Fruit fly (Drosophila melanogaster) whole organism, embryonic: ENCODE data around the gene bun.

ENCODE experiments used
- Atf-2 ChIP-seq: fragments of 200-800 bp; sonication (Bioruptor generic); optimal IDR thresholded peaks from 2 replicates; lab custom pipeline; 2016; ENCODE audit warnings: missing biosample characterization, missing genetic modification characterization
- B-H1 ChIP-seq: fragments of 200-800 bp; sonication (Bioruptor generic); IDR thresholded peaks from 3 replicates; pipeline ENCODE4 v1.3.6; 2022; ENCODE audit warnings: missing biosample characterization, missing genetic modification characterization
- CG11560 ChIP-seq: fragments of 200-800 bp; sonication (Bioruptor generic); IDR thresholded peaks from 3 replicates; pipeline ENCODE4 v1.3.6; 2022; ENCODE audit warnings: missing biosample characterization, missing genetic modification characterization
- CG12659 ChIP-seq: fragments of 200-800 bp; sonication (Bioruptor generic); optimal IDR thresholded peaks from 3 replicates; lab custom pipeline; 2017; ENCODE audit warnings: mild to moderate bottlenecking, missing biosample characterization, missing genetic modification reagents, missing genetic modification characterization
- CG17328 ChIP-seq: fragments of 200-800 bp; sonication (Bioruptor generic); IDR thresholded peaks from 2 replicates; pipeline ENCODE4 v1.3.6; 2022; ENCODE audit warnings: missing biosample characterization, missing genetic modification characterization
- CG17359 ChIP-seq: fragments of 200-800 bp; sonication (Bioruptor generic); optimal IDR thresholded peaks from 3 replicates; lab custom pipeline; 2018; ENCODE audit warnings: missing biosample characterization, mild to moderate bottlenecking, missing genetic modification characterization, moderate library complexity
- CG1792 ChIP-seq: fragments of 200-800 bp; sonication (Bioruptor generic); optimal IDR thresholded peaks from 2 replicates; lab custom pipeline; 2016; ENCODE audit warnings: missing biosample characterization, missing genetic modification characterization
- CG2875 ChIP-seq: fragments of 200-800 bp; sonication (Bioruptor generic); optimal IDR thresholded peaks from 2 replicates; lab custom pipeline; 2017; ENCODE audit warnings: missing biosample characterization, mild to moderate bottlenecking, missing genetic modification characterization, missing genetic modification reagents
- CG31365 ChIP-seq: fragments of 200-800 bp; sonication (Bioruptor generic); optimal IDR thresholded peaks from 2 replicates; lab custom pipeline; 2018; ENCODE audit warnings: missing biosample characterization, mild to moderate bottlenecking, missing genetic modification characterization
- CG3163 ChIP-seq: fragments of 200-800 bp; sonication (Bioruptor generic); optimal IDR thresholded peaks from 3 replicates; lab custom pipeline; 2016; ENCODE audit warnings: missing biosample characterization, missing genetic modification characterization
- CG34422 ChIP-seq: fragments of 200-800 bp; sonication (Bioruptor generic); IDR thresholded peaks from 3 replicates; pipeline ENCODE4 v1.3.6; 2022; ENCODE audit warnings: missing biosample characterization, missing genetic modification characterization
- CG4617 ChIP-seq: fragments of 200-800 bp; sonication (Bioruptor generic); optimal IDR thresholded peaks from 3 replicates; lab custom pipeline; 2016; ENCODE audit warnings: missing biosample characterization, missing genetic modification characterization, borderline replicate concordance
- CG7963 ChIP-seq: fragments of 200-800 bp; sonication (Bioruptor generic); IDR thresholded peaks from 3 replicates; pipeline ENCODE4 v1.3.6; 2022; ENCODE audit warnings: missing biosample characterization, missing genetic modification characterization; ENCODE audit not compliant: partially characterized antibody
- CG8089 ChIP-seq: fragments of 200-800 bp; sonication (Bioruptor generic); optimal IDR thresholded peaks from 3 replicates; lab custom pipeline; 2016; ENCODE audit warnings: missing biosample characterization, missing genetic modification characterization
- CG8924 ChIP-seq: fragments of 200-800 bp; optimal IDR thresholded peaks from 3 replicates; lab custom pipeline; 2019; ENCODE audit warnings: missing biosample characterization, mild to moderate bottlenecking, missing genetic modification characterization, moderate library complexity
- CG9609 ChIP-seq: fragments of 200-800 bp; sonication (Bioruptor generic); optimal IDR thresholded peaks from 3 replicates; lab custom pipeline; 2016; ENCODE audit warnings: missing biosample characterization, missing genetic modification characterization
- CG9817 ChIP-seq: fragments of 200-800 bp; sonication (Bioruptor generic); optimal IDR thresholded peaks from 2 replicates; lab custom pipeline; 2018; ENCODE audit warnings: missing biosample characterization, mild to moderate bottlenecking, missing genetic modification characterization, moderate library complexity
- CkIIα-i1 ChIP-seq: fragments of 200-800 bp; sonication (Bioruptor generic); IDR thresholded peaks from 2 replicates; pipeline ENCODE4 v1.3.6; 2022; ENCODE audit warnings: missing biosample characterization, missing genetic modification characterization
- Dbx ChIP-seq: fragments of 200-800 bp; sonication (Bioruptor generic); IDR thresholded peaks from 3 replicates; pipeline ENCODE4 v1.3.6; 2022; ENCODE audit warnings: missing biosample characterization, missing genetic modification characterization
- Dip3 ChIP-seq: fragments of 200-800 bp; sonication (Bioruptor generic); optimal IDR thresholded peaks from 3 replicates; lab custom pipeline; 2016; ENCODE audit warnings: missing biosample characterization, missing genetic modification characterization
- Doc2 ChIP-seq: fragments of 200-800 bp; sonication (Bioruptor generic); IDR thresholded peaks from 2 replicates; pipeline ENCODE4 v1.3.6; 2022; ENCODE audit warnings: missing biosample characterization, missing genetic modification characterization
- Fer1 ChIP-seq: fragments of 200-800 bp; sonication (Bioruptor generic); optimal IDR thresholded peaks from 2 replicates; lab custom pipeline; 2017; ENCODE audit warnings: missing biosample characterization, mild to moderate bottlenecking, missing genetic modification characterization
- Fer2 ChIP-seq: fragments of 200-800 bp; sonication (Bioruptor generic); optimal IDR thresholded peaks from 2 replicates; lab custom pipeline; 2018; ENCODE audit warnings: missing biosample characterization, mild to moderate bottlenecking, missing genetic modification characterization, moderate library complexity
- Hey ChIP-seq: fragments of 200-800 bp; sonication (Bioruptor generic); optimal IDR thresholded peaks from 3 replicates; lab custom pipeline; 2018; ENCODE audit warnings: missing biosample characterization, mild to moderate bottlenecking, missing genetic modification characterization
- Hr39 ChIP-seq: fragments of >200 bp; optimal IDR thresholded peaks from 2 replicates; lab custom pipeline; 2017
- Nf-YB ChIP-seq: fragments of 200-800 bp; sonication (Bioruptor generic); optimal IDR thresholded peaks from 3 replicates; lab custom pipeline; 2019; ENCODE audit warnings: missing biosample characterization, mild to moderate bottlenecking, missing genetic modification characterization, moderate library complexity
- Opbp ChIP-seq: fragments of 200-800 bp; sonication (Bioruptor generic); IDR thresholded peaks from 3 replicates; pipeline ENCODE4 v1.3.6; 2022; ENCODE audit warnings: missing biosample characterization, missing genetic modification characterization; ENCODE audit not compliant: partially characterized antibody
- YL-1 ChIP-seq: fragments of 200-800 bp; sonication (Bioruptor generic); optimal IDR thresholded peaks from 3 replicates; lab custom pipeline; 2017; ENCODE audit warnings: missing biosample characterization, mild to moderate bottlenecking, missing genetic modification characterization
- ac ChIP-seq: fragments of 200-800 bp; sonication (Bioruptor generic); optimal IDR thresholded peaks from 3 replicates; lab custom pipeline; 2017; ENCODE audit warnings: missing biosample characterization, mild to moderate bottlenecking, missing genetic modification characterization
- danr ChIP-seq: fragments of 200-800 bp; sonication (Bioruptor generic); IDR thresholded peaks from 2 replicates; pipeline ENCODE4 v1.3.6; 2022; ENCODE audit warnings: missing biosample characterization, missing genetic modification characterization
- disco-r ChIP-seq: fragments of 200-800 bp; sonication (Bioruptor generic); optimal IDR thresholded peaks from 2 replicates; lab custom pipeline; 2016; ENCODE audit warnings: missing biosample characterization, missing genetic modification characterization
- eyg ChIP-seq: fragments of 200-800 bp; sonication (Bioruptor generic); optimal IDR thresholded peaks from 3 replicates; lab custom pipeline; 2016; ENCODE audit warnings: missing biosample characterization, missing genetic modification characterization
- gcm ChIP-seq: fragments of 200-800 bp; sonication (Bioruptor generic); optimal IDR thresholded peaks from 2 replicates; lab custom pipeline; 2019; ENCODE audit warnings: missing biosample characterization, mild to moderate bottlenecking, missing genetic modification characterization, moderate library complexity
- gro ChIP-seq: fragments of 200-800 bp; sonication (Bioruptor generic); optimal IDR thresholded peaks from 2 replicates; lab custom pipeline; 2016; ENCODE audit warnings: missing biosample characterization, missing genetic modification characterization
- insv ChIP-seq, 2 experiments: fragments of 200-800 bp; sonication (Bioruptor generic); optimal IDR thresholded peaks; 3 replicates each; lab custom pipeline; 2016 to 2018; ENCODE audit warnings: missing biosample characterization in 2 of 2, missing genetic modification characterization in 2 of 2
- jing ChIP-seq: fragments of 200-800 bp; sonication (Bioruptor generic); optimal IDR thresholded peaks from 2 replicates; lab custom pipeline; 2018; ENCODE audit warnings: missing biosample characterization, mild to moderate bottlenecking, missing genetic modification characterization
- kay ChIP-seq: fragments of 200-800 bp; sonication (Bioruptor generic); optimal IDR thresholded peaks from 2 replicates; lab custom pipeline; 2016; ENCODE audit warnings: missing biosample characterization, missing genetic modification characterization
- kni ChIP-seq: fragments of 200-800 bp; sonication (Bioruptor generic); optimal IDR thresholded peaks from 3 replicates; lab custom pipeline; 2017; ENCODE audit warnings: mild to moderate bottlenecking, missing biosample characterization, missing genetic modification reagents, missing genetic modification characterization
- lmd ChIP-seq: fragments of 200-800 bp; sonication (Bioruptor generic); IDR thresholded peaks from 2 replicates; pipeline ENCODE4 v1.3.6; 2022; ENCODE audit warnings: missing biosample characterization, missing genetic modification characterization
- nerfin-1 ChIP-seq: fragments of 200-800 bp; sonication (Bioruptor generic); optimal IDR thresholded peaks from 3 replicates; lab custom pipeline; 2019; ENCODE audit warnings: missing biosample characterization, mild to moderate bottlenecking, missing genetic modification characterization, moderate library complexity
- pros ChIP-seq: fragments of 200-800 bp; sonication (Bioruptor generic); optimal IDR thresholded peaks from 3 replicates; lab custom pipeline; 2019; ENCODE audit warnings: missing biosample characterization, mild to moderate bottlenecking, missing genetic modification characterization, moderate library complexity
- sim ChIP-seq: fragments of 200-800 bp; sonication (Bioruptor generic); IDR thresholded peaks from 2 replicates; pipeline ENCODE4 v1.3.6; 2022; ENCODE audit warnings: missing biosample characterization, missing genetic modification characterization
- sna ChIP-seq: fragments of 200-800 bp; sonication (Bioruptor generic); IDR thresholded peaks from 2 replicates; pipeline ENCODE4 v1.3.6; 2022; ENCODE audit warnings: missing biosample characterization, missing genetic modification characterization; ENCODE audit not compliant: partially characterized antibody
- ssp ChIP-seq: fragments of 200-800 bp; sonication (Bioruptor generic); IDR thresholded peaks from 2 replicates; pipeline ENCODE4 v1.3.6; 2022; ENCODE audit warnings: missing biosample characterization, missing genetic modification characterization
- tin ChIP-seq: fragments of 200-800 bp; sonication (Bioruptor generic); optimal IDR thresholded peaks from 3 replicates; lab custom pipeline; 2016; ENCODE audit warnings: missing biosample characterization, missing genetic modification characterization
- toy ChIP-seq: fragments of 200-800 bp; sonication (Bioruptor generic); IDR thresholded peaks from 2 replicates; pipeline ENCODE4 v1.3.6; 2022; ENCODE audit warnings: missing biosample characterization, missing genetic modification characterization
- unpg ChIP-seq: fragments of 200-800 bp; sonication (Bioruptor generic); optimal IDR thresholded peaks from 3 replicates; lab custom pipeline; 2018; ENCODE audit warnings: missing biosample characterization, mild to moderate bottlenecking, missing genetic modification characterization, moderate library complexity
- wdn ChIP-seq: fragments of 200-800 bp; sonication (Bioruptor generic); IDR thresholded peaks from 2 replicates; pipeline ENCODE4 v1.3.6; 2022; ENCODE audit warnings: missing biosample characterization, missing genetic modification characterization

The bun gene

DNA sequence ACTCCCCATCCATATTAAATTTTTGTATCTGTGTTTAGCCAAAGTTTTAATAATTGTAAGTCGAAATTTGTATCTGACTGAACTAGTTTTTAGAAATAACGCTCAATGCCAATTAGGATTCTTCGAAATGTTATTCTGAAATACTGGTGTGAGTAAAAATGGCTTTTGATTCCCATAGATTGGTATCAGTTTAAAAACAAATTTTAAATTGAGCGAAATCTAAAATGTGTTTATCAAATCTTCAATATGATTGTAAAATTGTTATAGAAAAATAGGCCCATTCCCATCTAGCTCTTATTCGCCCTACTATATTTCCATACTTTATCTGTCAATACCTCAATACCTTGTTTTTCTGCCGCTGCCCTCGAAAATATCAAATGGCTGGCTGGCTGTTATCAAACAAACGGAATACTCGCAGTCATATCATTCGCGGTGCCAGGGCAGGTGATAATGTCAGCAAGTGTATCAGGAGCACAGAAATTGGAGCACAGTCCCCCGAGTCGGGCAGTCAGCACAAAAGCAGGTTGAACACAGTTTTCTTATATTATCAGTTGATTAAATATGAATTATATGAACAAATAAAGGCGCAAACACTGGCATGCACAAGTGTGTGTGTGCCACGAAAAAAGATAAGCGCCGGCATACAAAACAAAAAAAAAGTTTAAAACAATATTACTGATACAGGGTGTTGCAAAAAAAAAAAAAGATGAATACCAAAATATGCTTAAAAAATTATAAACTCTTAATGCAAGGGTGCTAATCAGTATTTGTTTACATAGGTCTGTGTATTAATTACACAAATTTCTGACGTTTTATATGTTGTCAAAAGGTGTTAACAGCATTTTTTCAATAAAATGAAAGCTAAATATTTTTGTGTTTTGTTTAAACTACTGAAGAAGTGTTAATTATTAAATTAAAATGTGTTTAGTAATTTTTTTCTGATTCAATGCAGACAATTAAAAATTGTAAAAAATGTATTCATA is 48.8 kb downstream of the bun start, which contains the start of gene t-cup (continued):
- peak; percentile 60 for TF ChIP-seq nerfin-1 (tag; lab: Kevin White, UChicago)
- peak; percentile 40; the same call in 1 of the 2 replicates for TF ChIP-seq lmd (GFP tag; lab: Robert Waterston, UW)
- TF ChIP-seq danr (GFP tag; lab: Robert Waterston, UW) = no peak; the same call in 1 of the 2 replicates
- peak; percentile 52 for TF ChIP-seq CG8089 (GFP tag; lab: Kevin White, UChicago)
- peak; percentile 27 for TF ChIP-seq tin (GFP tag; lab: Kevin White, UChicago)
- no peak for TF ChIP-seq CG4617 (GFP tag; lab: Kevin White, UChicago)
- peak; percentile 67 for TF ChIP-seq gro (GFP tag; lab: Kevin White, UChicago)
- peak; percentile 65 for TF ChIP-seq unpg (GFP tag; lab: Kevin White, UChicago)
- peak; percentile 84 for TF ChIP-seq kni
- TF ChIP-seq CG9817 (tag; lab: Kevin White, UChicago) = peak; percentile 54
- TF ChIP-seq CG31365 (tag; lab: Kevin White, UChicago) = peak; percentile 78
- peak; percentile 69 for TF ChIP-seq CG8924 (tag; lab: Kevin White, UChicago)
- peak; percentile 49; the same call in 1 of the 3 replicates for TF ChIP-seq B-H1 (GFP tag; lab: Robert Waterston, UW)
- peak; percentile 20 for TF ChIP-seq Dip3
- peak; percentile 58 for TF ChIP-seq gcm
- no peak for TF ChIP-seq Doc2 (GFP tag; lab: Robert Waterston, UW)
- peak; percentile 83 for TF ChIP-seq Hey
- peak; percentile 46 for TF ChIP-seq CG3163 (GFP tag; lab: Kevin White, UChicago)
- TF ChIP-seq insv (GFP tag; optimal IDR thresholded peaks at IDR 0.05; lab: Kevin White, UChicago) = peak in 1 of 2 experiments; percentile 48
- peak; percentile 91 for TF ChIP-seq Fer1 (GFP tag; lab: Kevin White, UChicago)
- peak; percentile 94 for TF ChIP-seq CG2875
- no peak for TF ChIP-seq disco-r
- TF ChIP-seq ac (GFP tag; lab: Kevin White, UChicago) = peak; percentile 33
- peak; percentile 72 for TF ChIP-seq YL-1 (GFP tag; lab: Kevin White, UChicago)
- no peak for TF ChIP-seq Hr39 (lab: Kevin White, UChicago)
- TF ChIP-seq sna (GFP tag; lab: Robert Waterston, UW) = no peak
- peak; percentile 56; the same call in 2 of the 3 replicates for TF ChIP-seq Dbx (GFP tag; lab: Robert Waterston, UW)
- peak; percentile 64 for TF ChIP-seq Nf-YB
- TF ChIP-seq CG11560 (tag; lab: Robert Waterston, UW) = no peak
- TF ChIP-seq CG34422 = no peak; the same call in 2 of the 3 replicates
- peak; percentile 17; the same call in 1 of the 2 replicates for TF ChIP-seq sim (GFP tag; lab: Robert Waterston, UW)
- TF ChIP-seq CG1792 (GFP tag; lab: Kevin White, UChicago) = peak; percentile 68
- TF ChIP-seq Fer2 (tag; lab: Kevin White, UChicago) = peak; percentile 38
- TF ChIP-seq ssp (GFP tag; lab: Robert Waterston, UW) = no peak
- TF ChIP-seq jing = no peak
- TF ChIP-seq CkIIα-i1 (GFP tag; lab: Robert Waterston, UW) = peak; percentile 44; the same call in 1 of the 2 replicates
- peak; percentile 78 for TF ChIP-seq CG12659 (GFP tag; lab: Kevin White, UChicago)
- no peak for TF ChIP-seq pros (GFP tag; lab: Kevin White, UChicago)
- TF ChIP-seq Atf-2 = peak; percentile 26
- TF ChIP-seq CG9609 = peak; percentile 29
- 0 out of 2 replicates have a peak, but pooled peaks have one; percentile 37 for TF ChIP-seq CG17328
- TF ChIP-seq Opbp = no peak
- no peak for TF ChIP-seq toy (GFP tag; lab: Robert Waterston, UW)
- TF ChIP-seq CG17359 (tag; lab: Kevin White, UChicago) = peak; percentile 89
- TF ChIP-seq eyg (GFP tag; lab: Kevin White, UChicago) = peak; percentile 73
- TF ChIP-seq wdn = peak; percentile 58
- no peak for TF ChIP-seq CG7963 (GFP tag; lab: Robert Waterston, UW)
- no peak for TF ChIP-seq kay (GFP tag; lab: Kevin White, UChicago)
